Worm (Caenorhabditis elegans) whole organism, young adult: ENCODE data around the gene klo-1.
A peak's percentile ranks its signal among the peaks of the same experiment; 100 is the strongest.

ENCODE experiments used
- B0035.1 ChIP-seq: sonication (generic microtip); optimal IDR thresholded peaks from 2 replicates; lab custom pipeline; 2016; ENCODE audit warnings: missing genetic modification characterization, mild to moderate bottlenecking, missing compliant biosample characterization, missing genotype, missing genetic modification reagents
- B0261.1 ChIP-seq: sonication (generic microtip); optimal IDR thresholded peaks from 2 replicates; lab custom pipeline; 2016; ENCODE audit warnings: mild to moderate bottlenecking, missing genetic modification characterization, moderate library complexity, missing compliant biosample characterization
- F33H1.4 ChIP-seq: fragments of 200-800 bp; sonication (Bioruptor generic); IDR thresholded peaks from 2 replicates; pipeline ENCODE4 v1.3.6; 2022; ENCODE audit warnings: missing genetic modification reagents, missing genetic modification characterization, missing compliant biosample characterization
- F39B2.1 ChIP-seq: fragments of 200-800 bp; sonication (Bioruptor generic); IDR thresholded peaks from 2 replicates; pipeline ENCODE4 v1.3.6; 2022; ENCODE audit warnings: missing genetic modification reagents, missing genetic modification characterization, missing compliant biosample characterization
- F57A8.1 ChIP-seq: fragments of 200-800 bp; sonication (Bioruptor generic); optimal IDR thresholded peaks from 2 replicates; lab custom pipeline; 2018; ENCODE audit warnings: mild to moderate bottlenecking, missing genetic modification characterization, moderate library complexity, missing compliant biosample characterization
- K11D2.4 ChIP-seq: fragments of 200-800 bp; sonication (Bioruptor generic); IDR thresholded peaks from 2 replicates; pipeline ENCODE4 v1.3.6; 2022; ENCODE audit warnings: missing genetic modification reagents, missing genetic modification characterization, missing compliant biosample characterization
- T07F8.4 ChIP-seq: sonication (generic microtip); optimal IDR thresholded peaks from 2 replicates; lab custom pipeline; 2016; ENCODE audit warnings: mild to moderate bottlenecking, missing genetic modification characterization, moderate library complexity, missing compliant biosample characterization
- Y56A3A.18 ChIP-seq: fragments of 200-800 bp; sonication (Bioruptor generic); IDR thresholded peaks from 2 replicates; pipeline ENCODE4 v1.3.6; 2022; ENCODE audit warnings: missing genetic modification reagents, missing genetic modification characterization, missing compliant biosample characterization
- Y79H2A.3 ChIP-seq: fragments of 200-800 bp; sonication (Bioruptor generic); conservative IDR thresholded peaks from 2 replicates; pipeline ENCODE4 v1.3.6; 2022; ENCODE audit warnings: missing genetic modification reagents, missing genetic modification characterization, missing compliant biosample characterization
- Y95B8A.8 ChIP-seq: fragments of 200-800 bp; sonication (Bioruptor generic); IDR thresholded peaks from 2 replicates; pipeline ENCODE4 v1.3.6; 2022; ENCODE audit warnings: missing genetic modification reagents, missing genetic modification characterization, missing compliant biosample characterization
- aptf-2 ChIP-seq: fragments of 200-800 bp; sonication (Bioruptor generic); conservative IDR thresholded peaks from 2 replicates; pipeline ENCODE4 v1.3.6; 2022; ENCODE audit warnings: missing genetic modification reagents, missing genetic modification characterization, missing compliant biosample characterization
- aptf-3 ChIP-seq: fragments of 200-800 bp; sonication (Bioruptor generic); IDR thresholded peaks from 2 replicates; pipeline ENCODE4 v1.3.6; 2022; ENCODE audit warnings: missing genetic modification characterization, missing compliant biosample characterization
- bed-1 ChIP-seq: fragments of 200-800 bp; sonication (Bioruptor generic); IDR thresholded peaks from 2 replicates; pipeline ENCODE4 v1.3.6; 2022; ENCODE audit warnings: missing genetic modification reagents, missing genetic modification characterization, missing compliant biosample characterization
- cebp-1 ChIP-seq, 2 experiments: fragments of 200-800 bp in 1 of 2; sonication (Bioruptor generic) in 1 of 2; sonication (generic microtip) in 1 of 2; IDR thresholded peaks in 1 of 2; optimal IDR thresholded peaks in 1 of 2; 2 replicates each; pipeline versions ENCODE4 v1.3.6 to Lab custom; 2017 to 2022; ENCODE audit warnings: missing compliant biosample characterization in 2 of 2, missing genetic modification characterization in 2 of 2, mild to moderate bottlenecking in 1 of 2, missing genetic modification reagents in 1 of 2, moderate library complexity in 1 of 2
- cebp-2 ChIP-seq: fragments of 200-800 bp; sonication (Bioruptor generic); IDR thresholded peaks from 2 replicates; pipeline ENCODE4 v1.3.6; 2022; ENCODE audit warnings: missing genetic modification characterization, missing compliant biosample characterization
- ceh-79 ChIP-seq: sonication (generic microtip); optimal IDR thresholded peaks from 2 replicates; lab custom pipeline; 2017; ENCODE audit warnings: mild to moderate bottlenecking, missing genetic modification characterization, missing compliant biosample characterization
- die-1 ChIP-seq: sonication (generic microtip); optimal IDR thresholded peaks from 2 replicates; lab custom pipeline; 2016; ENCODE audit warnings: missing genotype, mild to moderate bottlenecking, missing genetic modification characterization, missing compliant biosample characterization
- dpff-1 ChIP-seq: sonication (generic microtip); optimal IDR thresholded peaks from 2 replicates; lab custom pipeline; 2017; ENCODE audit warnings: mild to moderate bottlenecking, missing genetic modification characterization, missing compliant biosample characterization
- egl-44 ChIP-seq: fragments of 200-800 bp; sonication (Bioruptor generic); IDR thresholded peaks from 2 replicates; pipeline ENCODE4 v1.3.6; 2022; ENCODE audit warnings: missing genetic modification reagents, missing genetic modification characterization, missing compliant biosample characterization
- egrh-3 ChIP-seq: fragments of 200-800 bp; sonication (Bioruptor generic); IDR thresholded peaks from 2 replicates; pipeline ENCODE4 v1.3.6; 2022; ENCODE audit warnings: missing genetic modification reagents, missing genetic modification characterization, missing compliant biosample characterization
- ets-4 ChIP-seq: fragments of 200-800 bp; sonication (Bioruptor generic); optimal IDR thresholded peaks from 2 replicates; lab custom pipeline; 2018; ENCODE audit warnings: mild to moderate bottlenecking, missing genetic modification characterization, missing compliant biosample characterization
- fkh-3 ChIP-seq: sonication (generic microtip); optimal IDR thresholded peaks from 2 replicates; lab custom pipeline; 2016; ENCODE audit warnings: mild to moderate bottlenecking, missing genetic modification characterization, missing compliant biosample characterization
- gei-17 ChIP-seq: fragments of 200-800 bp; sonication (Bioruptor generic); optimal IDR thresholded peaks from 2 replicates; lab custom pipeline; 2018; ENCODE audit warnings: mild to moderate bottlenecking, missing genetic modification characterization, missing compliant biosample characterization
- hsf-1 ChIP-seq: fragments of 200-800 bp; sonication (Bioruptor generic); IDR thresholded peaks from 2 replicates; pipeline ENCODE4 v1.3.6; 2022; ENCODE audit warnings: missing genetic modification reagents, missing genetic modification characterization, missing compliant biosample characterization
- lag-1 ChIP-seq: fragments of 200-800 bp; sonication (Bioruptor generic); IDR thresholded peaks from 2 replicates; pipeline ENCODE4 v1.3.6; 2022; ENCODE audit warnings: missing genetic modification reagents, missing genetic modification characterization, missing compliant biosample characterization
- let-526 ChIP-seq: fragments of 200-800 bp; sonication (Bioruptor generic); IDR thresholded peaks from 2 replicates; pipeline ENCODE4 v1.3.6; 2022; ENCODE audit warnings: missing genetic modification reagents, missing genetic modification characterization, missing compliant biosample characterization
- lin-40 ChIP-seq: sonication (generic microtip); optimal IDR thresholded peaks from 2 replicates; lab custom pipeline; 2016; ENCODE audit warnings: missing genetic modification characterization, mild to moderate bottlenecking, missing compliant biosample characterization, missing genotype, missing genetic modification reagents
- madf-3 ChIP-seq: fragments of 200-800 bp; sonication (Bioruptor generic); IDR thresholded peaks from 2 replicates; pipeline ENCODE4 v1.3.6; 2022; ENCODE audit warnings: missing genetic modification reagents, missing genetic modification characterization, missing compliant biosample characterization
- madf-6 ChIP-seq: fragments of 200-800 bp; sonication (Bioruptor generic); IDR thresholded peaks from 2 replicates; pipeline ENCODE4 v1.3.6; 2022; ENCODE audit warnings: missing genetic modification reagents, missing genetic modification characterization, missing compliant biosample characterization
- madf-8 ChIP-seq: fragments of 200-800 bp; sonication (Bioruptor generic); conservative IDR thresholded peaks from 2 replicates; pipeline ENCODE4 v1.3.6; 2022; ENCODE audit warnings: missing genetic modification reagents, missing genetic modification characterization, missing compliant biosample characterization
- mcd-1 ChIP-seq: fragments of 200-800 bp; sonication (Bioruptor generic); IDR thresholded peaks from 2 replicates; pipeline ENCODE4 v1.3.6; 2022; ENCODE audit warnings: missing genetic modification reagents, missing genetic modification characterization, missing compliant biosample characterization
- nhr-27 ChIP-seq: fragments of 200-800 bp; sonication (Bioruptor generic); optimal IDR thresholded peaks from 2 replicates; lab custom pipeline; 2018; ENCODE audit warnings: mild to moderate bottlenecking, missing genetic modification characterization, moderate library complexity, missing compliant biosample characterization
- sdz-38 ChIP-seq: sonication (generic microtip); optimal IDR thresholded peaks from 2 replicates; lab custom pipeline; 2016; ENCODE audit warnings: missing genotype, missing genetic modification characterization, missing compliant biosample characterization
- somi-1 ChIP-seq: fragments of 200-800 bp; sonication (Bioruptor generic); optimal IDR thresholded peaks from 2 replicates; lab custom pipeline; 2018; ENCODE audit warnings: mild to moderate bottlenecking, missing genetic modification characterization, missing compliant biosample characterization
- tbp1 ChIP-seq: fragments of 200-800 bp; sonication (Bioruptor generic); optimal IDR thresholded peaks from 2 replicates; lab custom pipeline; 2018; ENCODE audit warnings: mild to moderate bottlenecking, missing genetic modification characterization, missing compliant biosample characterization
- zfh-2 ChIP-seq: fragments of 200-800 bp; sonication (Bioruptor generic); conservative IDR thresholded peaks from 2 replicates; pipeline ENCODE4 v1.3.6; 2022; ENCODE audit warnings: missing genetic modification reagents, missing genetic modification characterization, missing compliant biosample characterization
- ztf-18 ChIP-seq: sonication (generic microtip); optimal IDR thresholded peaks from 2 replicates; lab custom pipeline; 2016; ENCODE audit warnings: missing genotype, mild to moderate bottlenecking, missing genetic modification characterization, missing compliant biosample characterization
- ztf-22 ChIP-seq: fragments of 200-800 bp; sonication (Bioruptor generic); optimal IDR thresholded peaks from 2 replicates; lab custom pipeline; 2018; ENCODE audit warnings: mild to moderate bottlenecking, missing genetic modification characterization, moderate library complexity, missing compliant biosample characterization
- ztf-3 ChIP-seq: fragments of 200-800 bp; sonication (Bioruptor generic); optimal IDR thresholded peaks from 2 replicates; lab custom pipeline; 2018; ENCODE audit warnings: mild to moderate bottlenecking, missing genetic modification characterization, missing compliant biosample characterization
- ztf-6 ChIP-seq: fragments of 200-800 bp; sonication (Bioruptor generic); IDR thresholded peaks from 2 replicates; pipeline ENCODE4 v1.3.6; 2022; ENCODE audit warnings: missing genetic modification reagents, missing genetic modification characterization, missing compliant biosample characterization

The klo-1 gene

DNA sequence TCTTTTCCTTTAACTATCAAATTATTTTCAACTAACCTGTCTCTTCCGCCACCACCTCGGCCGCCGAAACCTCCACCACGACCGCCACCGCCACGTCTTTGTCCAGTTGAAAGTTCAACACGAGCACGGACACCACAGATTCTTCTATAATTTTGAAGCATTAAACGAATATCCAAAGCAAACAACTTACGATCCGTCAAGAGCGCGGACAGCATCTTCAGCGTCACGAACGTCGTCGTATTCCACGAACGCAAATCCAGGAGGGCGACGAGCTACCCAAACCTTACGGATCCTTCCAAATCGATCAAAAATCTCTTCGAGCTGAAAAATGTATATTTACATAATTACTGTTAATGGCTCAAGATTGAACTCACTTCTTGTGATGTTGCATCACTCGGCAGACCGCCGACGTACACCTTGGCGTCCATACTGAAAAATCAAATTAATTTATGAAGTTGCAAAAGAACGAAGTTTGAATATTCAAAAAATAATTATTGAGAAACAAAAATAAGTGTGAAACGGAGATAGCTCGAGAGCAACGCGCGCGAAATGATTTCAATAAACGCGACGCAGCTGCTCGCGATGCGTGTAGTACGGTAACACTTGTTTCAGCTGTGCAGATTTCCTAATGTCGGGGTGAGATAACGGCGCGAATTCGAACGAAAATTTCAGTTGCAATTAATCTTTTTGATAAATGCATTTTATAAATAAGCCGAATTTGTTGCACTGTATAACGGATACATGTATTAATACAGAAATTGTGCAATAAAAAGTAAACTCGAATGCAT is 43.0 kb upstream of the klo-1 start, which contains the start of gene rsp-6 (continued):
- TF ChIP-seq sdz-38, result no peak
- no peak for TF ChIP-seq Y79H2A.3 (GFP tag; lab: Robert Waterston, UW)
- TF ChIP-seq egrh-3, result peak; percentile 64
- peak; percentile 53 for TF ChIP-seq die-1 (tag; lab: Kevin White, UChicago)
- TF ChIP-seq lin-40 (tag; lab: Kevin White, UChicago), result peak; percentile 63
- no peak for TF ChIP-seq ztf-3 (GFP tag; lab: Kevin White, UChicago)
- peak; percentile 95 for TF ChIP-seq madf-6
- peak; percentile 29; the same call in 1 of the 2 replicates for TF ChIP-seq aptf-2 (GFP tag; lab: Robert Waterston, UW)
- TF ChIP-seq F33H1.4, result peak; percentile 94
- TF ChIP-seq F57A8.1, result no peak
- no peak for TF ChIP-seq gei-17 (GFP tag; lab: Kevin White, UChicago)
- no peak for TF ChIP-seq bed-1
- TF ChIP-seq nhr-27 (tag; lab: Kevin White, UChicago), result no peak
- TF ChIP-seq T07F8.4 (tag; lab: Kevin White, UChicago), result no peak
- TF ChIP-seq ets-4, result no peak
- TF ChIP-seq Y56A3A.18 (GFP tag; lab: Robert Waterston, UW), result no peak
- TF ChIP-seq K11D2.4 (GFP tag; lab: Robert Waterston, UW), result no peak
- no peak for TF ChIP-seq Y95B8A.8 (GFP tag; lab: Robert Waterston, UW)
- TF ChIP-seq ztf-18 (tag; lab: Kevin White, UChicago), result peak; percentile 27
- TF ChIP-seq aptf-3 (GFP tag; lab: Robert Waterston, UW), result no peak
- peak; percentile 58 for TF ChIP-seq tbp1 (GFP tag; lab: Kevin White, UChicago)
- peak; percentile 76 for TF ChIP-seq cebp-1 (GFP tag; IDR thresholded peaks at IDR 0.05; lab: Robert Waterston, UW)
- TF ChIP-seq cebp-1 (tag; optimal IDR thresholded peaks at IDR 0.05; lab: Kevin White, UChicago), result peak; percentile 84
- TF ChIP-seq ztf-6 (GFP tag; lab: Robert Waterston, UW), result no peak
- TF ChIP-seq hsf-1 (GFP tag; lab: Robert Waterston, UW), result peak; percentile 67; the same call in 1 of the 2 replicates
- no peak for TF ChIP-seq lag-1 (GFP tag; lab: Robert Waterston, UW)
- TF ChIP-seq egl-44 (GFP tag; lab: Robert Waterston, UW), result no peak
- TF ChIP-seq B0035.1 (tag; lab: Kevin White, UChicago), result no peak
- TF ChIP-seq cebp-2 (GFP tag; lab: Robert Waterston, UW), result no peak
- TF ChIP-seq somi-1 (GFP tag; lab: Kevin White, UChicago), result no peak
- TF ChIP-seq B0261.1 (tag; lab: Kevin White, UChicago), result no peak
- TF ChIP-seq zfh-2 (GFP tag; lab: Robert Waterston, UW), result no peak
- TF ChIP-seq fkh-3 (tag; lab: Kevin White, UChicago), result no peak
- TF ChIP-seq ceh-79 (tag; lab: Kevin White, UChicago), result no peak

DNA sequence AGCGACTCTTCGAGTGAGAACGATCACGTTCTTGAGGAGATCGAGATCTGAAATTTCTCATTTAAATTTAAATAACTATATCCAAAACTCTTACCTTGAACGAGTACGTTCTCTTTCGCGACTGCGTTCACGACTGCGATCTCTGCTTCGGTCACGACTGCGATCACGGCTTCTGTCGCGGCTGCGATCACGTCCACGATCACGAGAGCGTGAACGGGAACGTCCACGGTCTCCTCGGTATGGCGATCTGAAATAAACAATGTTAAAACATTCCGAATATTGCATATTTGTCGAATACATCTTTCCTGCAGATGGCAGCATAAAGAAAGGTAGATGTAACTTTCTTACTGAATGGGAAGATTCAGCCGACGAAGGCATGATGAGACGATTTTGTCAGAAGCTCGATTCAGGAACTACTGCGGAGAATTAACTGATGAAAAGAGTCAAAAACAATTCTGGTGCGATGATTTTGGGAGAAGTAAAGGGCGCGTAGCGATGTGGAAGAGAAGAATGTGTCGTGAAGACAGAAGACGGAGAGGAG is 42.2 kb upstream of the klo-1 start:
- no peak for TF ChIP-seq ztf-22
- TF ChIP-seq zfh-2 (GFP tag; lab: Robert Waterston, UW), result peak; percentile 36; the same call in 1 of the 2 replicates
- no peak for TF ChIP-seq Y95B8A.8 (GFP tag; lab: Robert Waterston, UW)
- peak; percentile 7; the same call in 1 of the 2 replicates for TF ChIP-seq mcd-1
- no peak for TF ChIP-seq dpff-1 (tag; lab: Kevin White, UChicago)
- TF ChIP-seq madf-3 (GFP tag; lab: Robert Waterston, UW), result peak; percentile 57; the same call in 1 of the 2 replicates
- TF ChIP-seq let-526 (GFP tag; lab: Robert Waterston, UW), result 0 out of 2 replicates have a peak, but pooled peaks have one; percentile 47
- TF ChIP-seq madf-8 (GFP tag; lab: Robert Waterston, UW), result 0 out of 2 replicates have a peak, but pooled peaks have one; percentile 12
- TF ChIP-seq F39B2.1 (GFP tag; lab: Robert Waterston, UW), result no peak
- TF ChIP-seq, all 124 proteins: peak for 5
